Fruit fly (Drosophila melanogaster) whole organism, embryonic: Measurements from ENCODE around the gene Pisd.

ENCODE experiments used
- Atf-2 ChIP-seq: fragments of 200-800 bp; sonication (Bioruptor generic); optimal IDR thresholded peaks from 2 replicates; lab custom pipeline; 2016; ENCODE audit warnings: missing biosample characterization, missing genetic modification characterization
- C15 ChIP-seq: fragments of 200-800 bp; sonication (Bioruptor generic); IDR thresholded peaks from 3 replicates; pipeline ENCODE4 v1.3.6; 2022; ENCODE audit warnings: missing biosample characterization, missing genetic modification characterization
- CG10267 ChIP-seq: fragments of 200-800 bp; sonication (Bioruptor generic); optimal IDR thresholded peaks from 2 replicates; lab custom pipeline; 2018; ENCODE audit warnings: missing biosample characterization, mild to moderate bottlenecking, missing genetic modification characterization, moderate library complexity
- CG12391 ChIP-seq: fragments of 200-800 bp; sonication (Bioruptor generic); optimal IDR thresholded peaks from 3 replicates; lab custom pipeline; 2018; ENCODE audit warnings: missing biosample characterization, mild to moderate bottlenecking, missing genetic modification characterization, moderate library complexity
- CG13894 ChIP-seq: fragments of 200-800 bp; sonication (Bioruptor generic); optimal IDR thresholded peaks from 3 replicates; lab custom pipeline; 2018; ENCODE audit warnings: missing biosample characterization, mild to moderate bottlenecking, missing genetic modification characterization, moderate library complexity
- CG14710 ChIP-seq: fragments of 200-800 bp; sonication (Bioruptor generic); optimal IDR thresholded peaks from 3 replicates; lab custom pipeline; 2019; ENCODE audit warnings: missing biosample characterization, mild to moderate bottlenecking, missing genetic modification characterization, moderate library complexity
- CG17186 ChIP-seq: fragments of 200-800 bp; sonication (Bioruptor generic); optimal IDR thresholded peaks from 3 replicates; lab custom pipeline; 2017; ENCODE audit warnings: missing biosample characterization, missing genetic modification reagents, missing genetic modification characterization
- CG17359 ChIP-seq: fragments of 200-800 bp; sonication (Bioruptor generic); optimal IDR thresholded peaks from 3 replicates; lab custom pipeline; 2018; ENCODE audit warnings: missing biosample characterization, mild to moderate bottlenecking, missing genetic modification characterization, moderate library complexity
- CG17361 ChIP-seq: fragments of 200-800 bp; sonication (Bioruptor generic); IDR thresholded peaks from 3 replicates; pipeline ENCODE4 v1.3.6; 2022; ENCODE audit warnings: missing biosample characterization, missing genetic modification characterization
- CG1792 ChIP-seq: fragments of 200-800 bp; sonication (Bioruptor generic); optimal IDR thresholded peaks from 2 replicates; lab custom pipeline; 2016; ENCODE audit warnings: missing biosample characterization, missing genetic modification characterization
- CG2889 ChIP-seq: fragments of 200-800 bp; sonication (Bioruptor generic); IDR thresholded peaks from 3 replicates; pipeline ENCODE4 v1.3.6; 2022; ENCODE audit warnings: missing biosample characterization, missing genetic modification characterization
- CG30403 ChIP-seq: fragments of 200-800 bp; sonication (Bioruptor generic); optimal IDR thresholded peaks from 3 replicates; lab custom pipeline; 2016; ENCODE audit warnings: missing biosample characterization, missing genetic modification characterization
- CG3163 ChIP-seq: fragments of 200-800 bp; sonication (Bioruptor generic); optimal IDR thresholded peaks from 3 replicates; lab custom pipeline; 2016; ENCODE audit warnings: missing biosample characterization, missing genetic modification characterization
- CG34376 ChIP-seq: fragments of 200-800 bp; sonication (Bioruptor generic); optimal IDR thresholded peaks from 2 replicates; lab custom pipeline; 2018; ENCODE audit warnings: missing biosample characterization, mild to moderate bottlenecking, missing genetic modification characterization
- CG3995 ChIP-seq: fragments of 200-800 bp; sonication (Bioruptor generic); optimal IDR thresholded peaks from 3 replicates; lab custom pipeline; 2016; ENCODE audit warnings: missing biosample characterization, missing genetic modification characterization
- CG42726 ChIP-seq: fragments of 200-800 bp; sonication (Bioruptor generic); IDR thresholded peaks from 2 replicates; pipeline ENCODE4 v1.3.6; 2022; ENCODE audit warnings: missing biosample characterization, missing genetic modification characterization; ENCODE audit not compliant: partially characterized antibody
- CG4404 ChIP-seq: fragments of 200-800 bp; sonication (Bioruptor generic); IDR thresholded peaks from 2 replicates; pipeline ENCODE4 v1.3.6; 2022; ENCODE audit warnings: missing biosample characterization, missing genetic modification characterization
- CG6689 ChIP-seq: fragments of 200-800 bp; sonication (Bioruptor generic); IDR thresholded peaks from 2 replicates; pipeline ENCODE4 v1.3.6; 2022; ENCODE audit warnings: missing biosample characterization, missing genetic modification characterization
- CG7357 ChIP-seq: fragments of 200-800 bp; sonication (Bioruptor generic); IDR thresholded peaks from 3 replicates; pipeline ENCODE4 v1.3.6; 2022; ENCODE audit warnings: missing biosample characterization, missing genetic modification characterization
- CG8281 ChIP-seq: fragments of 200-800 bp; sonication (Bioruptor generic); optimal IDR thresholded peaks from 2 replicates; lab custom pipeline; 2018; ENCODE audit warnings: missing biosample characterization, mild to moderate bottlenecking, missing genetic modification characterization, moderate library complexity
- CG9609 ChIP-seq: fragments of 200-800 bp; sonication (Bioruptor generic); optimal IDR thresholded peaks from 3 replicates; lab custom pipeline; 2016; ENCODE audit warnings: missing biosample characterization, missing genetic modification characterization
- CG9876 ChIP-seq: fragments of 200-800 bp; sonication (Bioruptor generic); optimal IDR thresholded peaks from 2 replicates; lab custom pipeline; 2016; ENCODE audit warnings: missing biosample characterization, missing genetic modification characterization
- Chrac-16 ChIP-seq: fragments of 200-800 bp; sonication (Bioruptor generic); optimal IDR thresholded peaks from 3 replicates; lab custom pipeline; 2016; ENCODE audit warnings: missing biosample characterization, missing genetic modification characterization
- CoRest ChIP-seq: fragments of 200-800 bp; sonication (Bioruptor generic); optimal IDR thresholded peaks from 3 replicates; lab custom pipeline; 2018; ENCODE audit warnings: missing biosample characterization, mild to moderate bottlenecking, missing genetic modification characterization, moderate library complexity
- Dfd ChIP-seq, 2 experiments: fragments of >200 bp; optimal IDR thresholded peaks; 2 replicates each; lab custom pipeline; 2017; ENCODE audit warnings: missing biosample characterization in 2 of 2, missing genetic modification characterization in 2 of 2
- Doc3 ChIP-seq: fragments of 200-800 bp; sonication (Bioruptor generic); IDR thresholded peaks from 3 replicates; pipeline ENCODE4 v1.3.6; 2022; ENCODE audit warnings: missing biosample characterization, missing genetic modification characterization; ENCODE audit not compliant: partially characterized antibody
- Eip74EF ChIP-seq, 2 experiments: fragments of 200-800 bp in 1 of 2; fragments of >200 bp in 1 of 2; sonication (Bioruptor generic) in 1 of 2; optimal IDR thresholded peaks; 2 replicates each; lab custom pipeline; 2017 to 2019; ENCODE audit warnings: missing biosample characterization in 2 of 2, missing genetic modification characterization in 2 of 2, mild to moderate bottlenecking in 1 of 2, moderate library complexity in 1 of 2
- HLH4C ChIP-seq: fragments of 200-800 bp; sonication (Bioruptor generic); IDR thresholded peaks from 3 replicates; pipeline ENCODE4 v1.3.6; 2022; ENCODE audit warnings: missing biosample characterization, missing genetic modification characterization; ENCODE audit not compliant: partially characterized antibody
- Hr78 ChIP-seq, 2 experiments: fragments of 200-800 bp in 1 of 2; fragments of >200 bp in 1 of 2; sonication (Bioruptor generic) in 1 of 2; optimal IDR thresholded peaks; 2 replicates each; lab custom pipeline; 2017 to 2019; ENCODE audit warnings: missing biosample characterization in 2 of 2, missing genetic modification characterization in 2 of 2, mild to moderate bottlenecking in 1 of 2, moderate library complexity in 1 of 2
- NFAT ChIP-seq: fragments of 200-800 bp; sonication (Bioruptor generic); IDR thresholded peaks from 2 replicates; pipeline ENCODE4 v1.3.6; 2022; ENCODE audit warnings: missing biosample characterization, missing genetic modification characterization
- Side ChIP-seq: fragments of 200-800 bp; sonication (Bioruptor generic); optimal IDR thresholded peaks from 2 replicates; lab custom pipeline; 2016; ENCODE audit warnings: missing biosample characterization, missing genetic modification characterization
- Sox100B ChIP-seq: fragments of 200-800 bp; sonication (Bioruptor generic); optimal IDR thresholded peaks from 3 replicates; lab custom pipeline; 2018; ENCODE audit warnings: missing biosample characterization, mild to moderate bottlenecking, missing genetic modification characterization
- ato ChIP-seq: fragments of 200-800 bp; sonication (Bioruptor generic); IDR thresholded peaks from 2 replicates; pipeline ENCODE4 v1.3.6; 2022; ENCODE audit warnings: missing biosample characterization, missing genetic modification characterization; ENCODE audit not compliant: partially characterized antibody
- bbx ChIP-seq: fragments of 200-800 bp; sonication (Bioruptor generic); IDR thresholded peaks from 2 replicates; pipeline ENCODE4 v1.3.6; 2022; ENCODE audit warnings: missing biosample characterization, missing genetic modification characterization; ENCODE audit not compliant: partially characterized antibody
- bowl ChIP-seq: fragments of 200-800 bp; sonication (Bioruptor generic); IDR thresholded peaks from 2 replicates; pipeline ENCODE4 v1.3.6; 2022; ENCODE audit warnings: missing biosample characterization, missing genetic modification characterization
- chinmo ChIP-seq: fragments of 200-800 bp; sonication (Bioruptor generic); IDR thresholded peaks from 4 replicates; pipeline ENCODE4 v1.3.6; 2022; ENCODE audit warnings: missing biosample characterization, missing genetic modification characterization; ENCODE audit not compliant: partially characterized antibody
- exex ChIP-seq: fragments of 200-800 bp; sonication (Bioruptor generic); optimal IDR thresholded peaks from 4 replicates; lab custom pipeline; 2018; ENCODE audit warnings: missing biosample characterization, mild to moderate bottlenecking, missing genetic modification characterization, moderate library complexity
- eyg ChIP-seq: fragments of 200-800 bp; sonication (Bioruptor generic); optimal IDR thresholded peaks from 3 replicates; lab custom pipeline; 2016; ENCODE audit warnings: missing biosample characterization, missing genetic modification characterization
- mirr ChIP-seq: fragments of 200-800 bp; sonication (Bioruptor generic); optimal IDR thresholded peaks from 3 replicates; lab custom pipeline; 2018; ENCODE audit warnings: missing biosample characterization, mild to moderate bottlenecking, missing genetic modification characterization
- phol ChIP-seq: fragments of 200-800 bp; sonication (Bioruptor generic); optimal IDR thresholded peaks from 3 replicates; lab custom pipeline; 2018; ENCODE audit warnings: missing biosample characterization, mild to moderate bottlenecking, missing genetic modification characterization, moderate library complexity
- rib ChIP-seq: fragments of 200-800 bp; sonication (Bioruptor generic); IDR thresholded peaks from 2 replicates; pipeline ENCODE4 v1.3.6; 2022; ENCODE audit warnings: missing biosample characterization, missing genetic modification characterization
- ro ChIP-seq: fragments of 200-800 bp; sonication (Bioruptor generic); IDR thresholded peaks from 2 replicates; pipeline ENCODE4 v1.3.6; 2022; ENCODE audit warnings: missing biosample characterization, missing genetic modification characterization
- slbo ChIP-seq: fragments of 200-800 bp; sonication (Bioruptor generic); IDR thresholded peaks from 2 replicates; pipeline ENCODE4 v1.3.6; 2022; ENCODE audit warnings: missing biosample characterization, missing genetic modification characterization
- trh ChIP-seq: fragments of 200-800 bp; sonication (Bioruptor generic); optimal IDR thresholded peaks from 2 replicates; lab custom pipeline; 2016; ENCODE audit warnings: missing biosample characterization, missing genetic modification characterization
- ttk ChIP-seq: fragments of 200-800 bp; sonication (Bioruptor generic); IDR thresholded peaks from 2 replicates; pipeline ENCODE4 v2.1.2; 2022; ENCODE audit warnings: missing biosample characterization, missing genetic modification characterization
- vfl ChIP-seq: fragments of 200-800 bp; sonication (Bioruptor generic); optimal IDR thresholded peaks from 2 replicates; lab custom pipeline; 2016; ENCODE audit warnings: missing biosample characterization, missing genetic modification characterization
- wdn ChIP-seq: fragments of 200-800 bp; sonication (Bioruptor generic); IDR thresholded peaks from 2 replicates; pipeline ENCODE4 v1.3.6; 2022; ENCODE audit warnings: missing biosample characterization, missing genetic modification characterization
- wek ChIP-seq: fragments of 200-800 bp; sonication (Bioruptor generic); optimal IDR thresholded peaks from 3 replicates; lab custom pipeline; 2018; ENCODE audit warnings: missing biosample characterization, mild to moderate bottlenecking, missing genetic modification characterization, moderate library complexity

Gene Pisd

DNA sequence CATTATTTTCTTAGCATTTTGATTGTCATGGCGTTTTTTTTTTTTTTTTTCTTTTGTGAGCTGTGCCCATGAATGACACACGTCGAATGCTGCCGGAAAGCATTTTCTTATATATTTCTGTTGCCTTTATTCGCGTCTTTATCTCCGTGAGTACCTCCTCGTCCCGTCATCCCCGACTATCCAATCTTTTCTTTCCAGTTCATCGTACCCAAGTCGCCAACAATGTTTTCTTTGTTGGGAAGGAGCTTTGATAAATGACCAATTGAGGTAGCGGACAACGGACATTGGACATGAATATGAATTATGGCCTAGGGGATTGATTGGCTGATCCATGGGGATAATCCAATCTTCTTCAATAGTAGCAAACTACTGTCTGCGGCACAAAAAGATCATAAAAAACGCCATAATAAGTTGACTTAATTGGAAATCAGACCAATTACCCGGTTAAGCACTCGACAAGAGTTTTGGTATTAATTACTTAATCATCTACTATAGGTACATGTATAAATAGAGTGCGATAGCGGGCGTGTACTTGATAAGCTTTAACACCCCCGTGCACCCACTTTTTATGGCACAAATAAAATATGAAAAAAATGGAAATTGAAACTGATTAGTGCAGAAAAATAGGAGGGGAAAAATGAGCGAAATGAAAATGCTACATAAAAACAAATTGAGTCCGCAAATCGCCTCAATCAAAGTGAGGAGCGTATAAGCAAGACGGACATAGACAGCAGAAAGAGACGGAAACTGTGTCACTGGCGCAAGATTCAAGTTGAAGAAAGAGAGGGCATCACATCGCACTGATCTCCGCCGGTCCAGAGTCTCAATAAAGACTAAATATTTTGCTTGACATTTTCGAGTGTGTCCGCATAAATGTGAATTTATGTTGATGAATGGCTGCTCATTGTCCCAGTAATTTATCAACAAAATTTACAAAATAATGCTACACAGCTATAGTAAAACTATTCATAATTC lies 34.4 kb upstream of the Pisd start:
- TF ChIP-seq exex (tag; lab: Kevin White, UChicago) (peak; percentile 89), HLH4C (GFP tag; lab: Robert Waterston, UW) (no peak), slbo (GFP tag; lab: Robert Waterston, UW) (no peak), NFAT (GFP tag; lab: Robert Waterston, UW) (no peak), CG4404 (GFP tag; lab: Robert Waterston, UW) (no peak), phol (no peak), chinmo (GFP tag; lab: Robert Waterston, UW) (0 out of 4 replicates have a peak, but pooled peaks have one; percentile 73), Side (GFP tag; lab: Kevin White, UChicago) (no peak), wdn (GFP tag; lab: Robert Waterston, UW) (no peak), CG17186 (no peak), mirr (peak; percentile 3), CG13894 (tag; lab: Kevin White, UChicago) (no peak), ro (GFP tag; lab: Robert Waterston, UW) (no peak), bowl (GFP tag; lab: Robert Waterston, UW) (no peak), CG8281 (tag; lab: Kevin White, UChicago) (no peak), wek (GFP tag; lab: Kevin White, UChicago) (no peak), bbx (GFP tag; lab: Robert Waterston, UW) (no peak), CG9609 (GFP tag; lab: Kevin White, UChicago) (no peak), CoRest (no peak), CG3163 (GFP tag; lab: Kevin White, UChicago) (no peak), trh (GFP tag; lab: Kevin White, UChicago) (no peak), eyg (GFP tag; lab: Kevin White, UChicago) (no peak), rib (GFP tag; lab: Robert Waterston, UW) (no peak), CG3995 (no peak), Eip74EF (GFP tag; optimal IDR thresholded peaks at IDR 0.05; lab: Kevin White, UChicago) (no peak), vfl (GFP tag; lab: Kevin White, UChicago) (no peak), C15 (GFP tag; lab: Robert Waterston, UW) (no peak), Chrac-16 (GFP tag; lab: Kevin White, UChicago) (no peak), CG2889 (GFP tag; lab: Robert Waterston, UW) (0 out of 3 replicates have a peak, but pooled peaks have one; percentile 11), CG30403 (GFP tag; lab: Kevin White, UChicago) (no peak), CG42726 (GFP tag; lab: Robert Waterston, UW) (no peak), CG7357 (GFP tag; lab: Robert Waterston, UW) (no peak), CG12391 (tag; lab: Kevin White, UChicago) (no peak), CG34376 (peak; percentile 44), CG17361 (GFP tag; lab: Robert Waterston, UW) (no peak), Hr78 (GFP tag; optimal IDR thresholded peaks at IDR 0.05; lab: Kevin White, UChicago) (no peak), CG9876 (GFP tag; lab: Kevin White, UChicago) (no peak), ttk (no peak), Dfd (GFP tag; optimal IDR thresholded peaks at IDR 0.05; lab: Kevin White, UChicago) (no peak), Doc3 (GFP tag; lab: Robert Waterston, UW) (no peak), CG17359 (no peak), CG10267 (tag; lab: Kevin White, UChicago) (no peak), ato (no peak), CG14710 (tag; lab: Kevin White, UChicago) (no peak), Atf-2 (GFP tag; lab: Kevin White, UChicago) (no peak), CG1792 (GFP tag; lab: Kevin White, UChicago) (no peak), CG6689 (GFP tag; lab: Robert Waterston, UW) (no peak), Sox100B (no peak)
